Fruit fly (Drosophila melanogaster) whole organism, prepupa: ENCODE measurements around the gene app.

ENCODE experiments used
- CG31627 ChIP-seq: fragments of 200-800 bp; sonication (Bioruptor generic); optimal IDR thresholded peaks from 3 replicates; lab custom pipeline; 2016; ENCODE audit warnings: missing biosample characterization, missing genetic modification characterization
- CG8632 ChIP-seq: fragments of 200-800 bp; sonication (Bioruptor generic); optimal IDR thresholded peaks from 3 replicates; lab custom pipeline; 2016; ENCODE audit warnings: missing biosample characterization, missing genetic modification characterization
- Eip75B ChIP-seq: fragments of 200-800 bp; sonication (Bioruptor generic); optimal IDR thresholded peaks from 3 replicates; lab custom pipeline; 2016; ENCODE audit warnings: missing biosample characterization, missing genetic modification characterization
- OdsH ChIP-seq: fragments of 200-800 bp; sonication (Bioruptor generic); optimal IDR thresholded peaks from 3 replicates; lab custom pipeline; 2016; ENCODE audit warnings: missing biosample characterization, missing genetic modification characterization
- dsx ChIP-seq: fragments of 200-800 bp; optimal IDR thresholded peaks from 3 replicates; lab custom pipeline; 2019; ENCODE audit warnings: missing biosample characterization, mild to moderate bottlenecking, missing genetic modification characterization, moderate library complexity; ENCODE audit not compliant: poor library complexity, severe bottlenecking
- lz ChIP-seq: fragments of 200-800 bp; sonication (Bioruptor generic); optimal IDR thresholded peaks from 3 replicates; lab custom pipeline; 2016; ENCODE audit warnings: missing biosample characterization, missing genetic modification characterization
- salr ChIP-seq, 2 experiments: fragments of 200-800 bp; sonication (Bioruptor generic); optimal IDR thresholded peaks; 3 replicates each; lab custom pipeline; 2016 to 2018; ENCODE audit warnings: missing biosample characterization in 2 of 2, missing genetic modification characterization in 2 of 2, mild to moderate bottlenecking in 1 of 2
- svp ChIP-seq: fragments of 200-800 bp; sonication (Bioruptor generic); peaks from one replicate; lab custom pipeline; 2016; ENCODE audit warnings: missing biosample characterization, missing genetic modification characterization

DNA sequence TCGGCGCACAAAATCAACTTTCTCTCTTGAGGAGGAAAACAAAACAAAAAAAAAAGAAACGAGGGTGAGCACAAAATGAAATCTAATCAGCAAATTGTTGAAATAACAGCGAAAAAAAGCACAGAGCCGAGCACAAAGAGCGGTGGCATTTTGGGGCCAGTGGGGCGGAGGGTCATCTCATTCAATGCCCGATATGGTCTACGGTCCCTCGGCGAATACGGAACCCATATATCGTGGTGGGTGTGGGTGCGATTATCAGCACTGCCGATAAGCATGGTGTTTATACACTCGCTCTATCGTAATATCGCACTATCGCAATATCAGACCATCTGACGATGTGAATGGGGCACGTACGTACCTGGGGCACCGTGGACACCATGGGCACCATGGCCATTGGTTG, 7.9 kb downstream of the app start:
- TF ChIP-seq CG31627 (GFP tag; lab: Kevin White, UChicago) (no peak), dsx (GFP tag; lab: Kevin White, UChicago) (no peak), svp (GFP tag; lab: Kevin White, UChicago) (peak; percentile 89), salr (GFP tag; optimal IDR thresholded peaks at IDR 0.05; lab: Kevin White, UChicago) (no peak), Eip75B (GFP tag; lab: Kevin White, UChicago) (no peak), lz (GFP tag; lab: Kevin White, UChicago) (no peak), OdsH (GFP tag; lab: Kevin White, UChicago) (no peak), CG8632 (GFP tag; lab: Kevin White, UChicago) (no peak)
